Fruit fly (Drosophila melanogaster): ENCODE results near the gene Nek2.

The Nek2 gene

dm6 chrX:7893411-7894122, 2.1 kb upstream of the Nek2 start, which contains the start of the genes CG45089, ND-MNLL and p115:
Gene CG45089, minus strand, starts transcription at chrX:7893798.
Gene ND-MNLL, minus strand, starts transcription at chrX:7893798.
Gene p115, plus strand, starts transcription at chrX:7894031.
- TF ChIP-seq rgr (GFP tag; optimal IDR thresholded peaks at IDR 0.05) (peak; percentile 70), Jra (GFP tag; optimal IDR thresholded peaks at IDR 0.05) (peak; percentile 33), HLH106 (tag; optimal IDR thresholded peaks at IDR 0.05) (peak; percentile 78), woc (GFP tag; optimal IDR thresholded peaks at IDR 0.05) (peak; percentile 61), OdsH (GFP tag; optimal IDR thresholded peaks at IDR 0.05) (peak; percentile 50), CG9705 (GFP tag; optimal IDR thresholded peaks at IDR 0.05) (peak; percentile 50), foxo (GFP tag; optimal IDR thresholded peaks at IDR 0.05) (peak in 1 of 2 experiments; percentile 79), dsf (GFP tag; optimal IDR thresholded peaks at IDR 0.05; ENCODE audit: borderline replicate concordance) (peak; percentile 32), Sp1 (GFP tag; optimal IDR thresholded peaks at IDR 0.05) (peak; percentile 59), sage (GFP tag; optimal IDR thresholded peaks at IDR 0.05) (peak; percentile 54), Dif (GFP tag; optimal IDR thresholded peaks at IDR 0.05; ENCODE audit: partially characterized antibody) (no peak), dl (GFP tag; optimal IDR thresholded peaks at IDR 0.05; ENCODE audit: insufficient read depth in 1 of 2, partially characterized antibody in 2 of 2) (no peak), sv (GFP tag; optimal IDR thresholded peaks at IDR 0.05) (peak; percentile 44), dmrt93B (GFP tag; optimal IDR thresholded peaks at IDR 0.05) (peak; percentile 9), pan (optimal IDR thresholded peaks at IDR 0.05) (no peak), Hr83 (GFP tag; optimal IDR thresholded peaks at IDR 0.05; ENCODE audit: poor library complexity, severe bottlenecking) (peak; percentile 31), CG32264 (GFP tag; optimal IDR thresholded peaks at IDR 0.05) (no peak), Hnf4 (GFP tag; optimal IDR thresholded peaks at IDR 0.05) (peak; percentile 79), usp (GFP tag; optimal IDR thresholded peaks at IDR 0.05) (no peak), lola (GFP tag; optimal IDR thresholded peaks at IDR 0.05) (no peak), ey (GFP tag; optimal IDR thresholded peaks at IDR 0.05) (peak; percentile 30), tai (GFP tag; optimal IDR thresholded peaks at IDR 0.05) (no peak), Abd-B (GFP tag; optimal IDR thresholded peaks at IDR 0.05) (no peak), GATAd (GFP tag; optimal IDR thresholded peaks at IDR 0.05) (peak; percentile 37), Dfd (GFP tag; optimal IDR thresholded peaks at IDR 0.05) (no peak), Mio (GFP tag; optimal IDR thresholded peaks at IDR 0.05) (no peak), fru (GFP tag; optimal IDR thresholded peaks at IDR 0.05) (peak; percentile 59), br (GFP tag; optimal IDR thresholded peaks at IDR 0.05) (peak; percentile 40), jim (GFP tag; optimal IDR thresholded peaks at IDR 0.05) (no peak), brk (GFP tag; optimal IDR thresholded peaks at IDR 0.05) (no peak), Myc (optimal IDR thresholded peaks at IDR 0.05) (peak; percentile 68), Vsx2 (GFP tag; optimal IDR thresholded peaks at IDR 0.05; ENCODE audit: partially characterized antibody) (no peak), N (GFP tag; optimal IDR thresholded peaks at IDR 0.05) (no peak), Hr78 (GFP tag; optimal IDR thresholded peaks at IDR 0.05) (no peak), CrebA (GFP tag; optimal IDR thresholded peaks at IDR 0.05; ENCODE audit: borderline replicate concordance) (no peak), h (GFP tag; optimal IDR thresholded peaks at IDR 0.05) (peak; percentile 69), Rel (GFP tag; optimal IDR thresholded peaks at IDR 0.05) (no peak), Rel (tag; optimal IDR thresholded peaks at IDR 0.05) (peak; percentile 21), psq (GFP tag; optimal IDR thresholded peaks at IDR 0.05) (peak; percentile 55)

dm6 chrX:7892539-7892899, 1.1 kb upstream of the Nek2 start:
- TF ChIP-seq N (GFP tag; optimal IDR thresholded peaks at IDR 0.05): no peak
- no peak for TF ChIP-seq sage (GFP tag; optimal IDR thresholded peaks at IDR 0.05)
- no peak for TF ChIP-seq dsf (GFP tag; optimal IDR thresholded peaks at IDR 0.05; ENCODE audit: borderline replicate concordance)
- TF ChIP-seq Dif (GFP tag; optimal IDR thresholded peaks at IDR 0.05; ENCODE audit: partially characterized antibody): no peak
- TF ChIP-seq Abd-B (GFP tag; optimal IDR thresholded peaks at IDR 0.05): no peak
- TF ChIP-seq foxo (GFP tag; optimal IDR thresholded peaks at IDR 0.05): peak in 1 of 2 experiments; percentile 71
- peak; percentile 17 for TF ChIP-seq dmrt93B (GFP tag; optimal IDR thresholded peaks at IDR 0.05)
- no peak for TF ChIP-seq CrebA (GFP tag; optimal IDR thresholded peaks at IDR 0.05; ENCODE audit: borderline replicate concordance)
- TF ChIP-seq HLH106 (tag; optimal IDR thresholded peaks at IDR 0.05): peak; percentile 58
- peak; percentile 68 for TF ChIP-seq fru (GFP tag; optimal IDR thresholded peaks at IDR 0.05)
- no peak for TF ChIP-seq tai (GFP tag; optimal IDR thresholded peaks at IDR 0.05)
- TF ChIP-seq jim (GFP tag; optimal IDR thresholded peaks at IDR 0.05): no peak
- no peak for TF ChIP-seq GATAd (GFP tag; optimal IDR thresholded peaks at IDR 0.05)
- TF ChIP-seq pan (optimal IDR thresholded peaks at IDR 0.05): no peak
- TF ChIP-seq Sp1 (GFP tag; optimal IDR thresholded peaks at IDR 0.05): peak; percentile 62
- TF ChIP-seq psq (GFP tag; optimal IDR thresholded peaks at IDR 0.05): peak; percentile 12
- no peak for TF ChIP-seq lola (GFP tag; optimal IDR thresholded peaks at IDR 0.05)
- no peak for TF ChIP-seq Jra (GFP tag; optimal IDR thresholded peaks at IDR 0.05)
- TF ChIP-seq dl (GFP tag; optimal IDR thresholded peaks at IDR 0.05; ENCODE audit: insufficient read depth in 1 of 2, partially characterized antibody in 2 of 2): no peak
- TF ChIP-seq Mio (GFP tag; optimal IDR thresholded peaks at IDR 0.05): no peak
- peak; percentile 63 for TF ChIP-seq ey (GFP tag; optimal IDR thresholded peaks at IDR 0.05)
- TF ChIP-seq CG32264 (GFP tag; optimal IDR thresholded peaks at IDR 0.05): no peak
- TF ChIP-seq h (GFP tag; optimal IDR thresholded peaks at IDR 0.05): peak; percentile 59
- TF ChIP-seq br (GFP tag; optimal IDR thresholded peaks at IDR 0.05): peak; percentile 39
- peak; percentile 38 for TF ChIP-seq Hnf4 (GFP tag; optimal IDR thresholded peaks at IDR 0.05)
- TF ChIP-seq sv (GFP tag; optimal IDR thresholded peaks at IDR 0.05): no peak
- peak; percentile 62 for TF ChIP-seq rgr (GFP tag; optimal IDR thresholded peaks at IDR 0.05)
- TF ChIP-seq OdsH (GFP tag; optimal IDR thresholded peaks at IDR 0.05): peak; percentile 52
- TF ChIP-seq brk (GFP tag; optimal IDR thresholded peaks at IDR 0.05): no peak
